Worm (Caenorhabditis elegans): ENCODE data around the gene F22F7.2.

- TF ChIP-seq rec-8 (tag; optimal IDR thresholded peaks at IDR 0.05), result no peak
- TF ChIP-seq nhr-179 (tag; optimal IDR thresholded peaks at IDR 0.05), result no peak
- TF ChIP-seq Y79H2A.3 (GFP tag; conservative IDR thresholded peaks at IDR 0.05), result no peak
- no peak for TF ChIP-seq unc-62 (GFP tag; optimal IDR thresholded peaks at IDR 0.05)
- no peak for TF ChIP-seq K12H6.12 (tag; optimal IDR thresholded peaks at IDR 0.05)
- TF ChIP-seq him-1 (tag; optimal IDR thresholded peaks at IDR 0.05), result no peak
Observed at ce11 chrV:2166679-2167078, 44.1 kb downstream of the F22F7.2 start, which contains the start of gene srbc-19.

All from whole organism, young adult.